Fruit fly (Drosophila melanogaster) whole organism, embryonic: ENCODE measurements around the gene alpha-PheRS.

Source experiments
- Aef1 ChIP-seq: fragments of 200-800 bp; sonication (Bioruptor generic); IDR thresholded peaks from 3 replicates; pipeline ENCODE4 v1.3.6; 2022; ENCODE audit warnings: missing biosample characterization, missing genetic modification characterization
- Blimp-1 ChIP-seq: fragments of 200-800 bp; sonication (Bioruptor generic); optimal IDR thresholded peaks from 3 replicates; lab custom pipeline; 2018; ENCODE audit warnings: missing biosample characterization, missing genetic modification characterization, mild to moderate bottlenecking, moderate library complexity, missing genetic modification reagents
- CG10565 ChIP-seq: fragments of 200-800 bp; sonication (Bioruptor generic); optimal IDR thresholded peaks from 3 replicates; lab custom pipeline; 2016; ENCODE audit warnings: missing biosample characterization, mild to moderate bottlenecking, missing genetic modification characterization
- CG11456 ChIP-seq: fragments of 200-800 bp; sonication (Bioruptor generic); IDR thresholded peaks from 3 replicates; pipeline ENCODE4 v1.3.6; 2022; ENCODE audit warnings: missing biosample characterization, missing genetic modification characterization
- CG12219 ChIP-seq: fragments of 200-800 bp; sonication (Bioruptor generic); optimal IDR thresholded peaks from 3 replicates; lab custom pipeline; 2018; ENCODE audit warnings: missing biosample characterization, mild to moderate bottlenecking, missing genetic modification characterization
- CG1233 ChIP-seq: fragments of 200-800 bp; sonication (Bioruptor generic); optimal IDR thresholded peaks from 4 replicates; lab custom pipeline; 2018; ENCODE audit warnings: missing biosample characterization, mild to moderate bottlenecking, missing genetic modification characterization
- CG12391 ChIP-seq: fragments of 200-800 bp; sonication (Bioruptor generic); optimal IDR thresholded peaks from 3 replicates; lab custom pipeline; 2018; ENCODE audit warnings: missing biosample characterization, mild to moderate bottlenecking, missing genetic modification characterization, moderate library complexity
- CG12769 ChIP-seq: fragments of 200-800 bp; sonication (Bioruptor generic); optimal IDR thresholded peaks from 2 replicates; lab custom pipeline; 2019; ENCODE audit warnings: missing biosample characterization, mild to moderate bottlenecking, missing genetic modification characterization, moderate library complexity
- CG13624 ChIP-seq: fragments of 200-800 bp; sonication (Bioruptor generic); optimal IDR thresholded peaks from 2 replicates; lab custom pipeline; 2016; ENCODE audit warnings: missing biosample characterization, missing genetic modification characterization
- CG16815 ChIP-seq: fragments of 200-800 bp; sonication (Bioruptor generic); optimal IDR thresholded peaks from 3 replicates; lab custom pipeline; 2017; ENCODE audit warnings: missing biosample characterization, mild to moderate bottlenecking, missing genetic modification characterization
- CG1832 ChIP-seq: fragments of 200-800 bp; sonication (Bioruptor generic); optimal IDR thresholded peaks from 2 replicates; lab custom pipeline; 2017; ENCODE audit warnings: missing biosample characterization, mild to moderate bottlenecking, missing genetic modification characterization, inconsistent platforms
- CG31388 ChIP-seq: fragments of 200-800 bp; sonication (Bioruptor generic); optimal IDR thresholded peaks from 2 replicates; lab custom pipeline; 2016; ENCODE audit warnings: missing biosample characterization, missing genetic modification characterization
- CG31441 ChIP-seq: fragments of 200-800 bp; sonication (Bioruptor generic); IDR thresholded peaks from 2 replicates; pipeline ENCODE4 v1.3.6; 2022; ENCODE audit warnings: missing biosample characterization, missing genetic modification characterization
- CG3163 ChIP-seq: fragments of 200-800 bp; sonication (Bioruptor generic); optimal IDR thresholded peaks from 3 replicates; lab custom pipeline; 2016; ENCODE audit warnings: missing biosample characterization, missing genetic modification characterization
- CG32772 ChIP-seq: fragments of 200-800 bp; sonication (Bioruptor generic); IDR thresholded peaks from 2 replicates; pipeline ENCODE4 v1.3.6; 2022; ENCODE audit warnings: missing biosample characterization, missing genetic modification characterization
- CG34422 ChIP-seq: fragments of 200-800 bp; sonication (Bioruptor generic); IDR thresholded peaks from 3 replicates; pipeline ENCODE4 v1.3.6; 2022; ENCODE audit warnings: missing biosample characterization, missing genetic modification characterization
- CG3838 ChIP-seq: fragments of 200-800 bp; sonication (Bioruptor generic); optimal IDR thresholded peaks from 3 replicates; lab custom pipeline; 2016; ENCODE audit warnings: missing biosample characterization, missing genetic modification characterization
- CG6175 ChIP-seq: fragments of 200-800 bp; sonication (Bioruptor generic); IDR thresholded peaks from 3 replicates; pipeline ENCODE4 v1.3.6; 2022; ENCODE audit warnings: missing biosample characterization, missing genetic modification characterization
- CG6254 ChIP-seq: fragments of 200-800 bp; sonication (Bioruptor generic); optimal IDR thresholded peaks from 3 replicates; lab custom pipeline; 2017; ENCODE audit warnings: mild to moderate bottlenecking, missing biosample characterization, missing genetic modification reagents, missing genetic modification characterization
- CG6791 ChIP-seq: fragments of 200-800 bp; sonication (Bioruptor generic); IDR thresholded peaks from 3 replicates; pipeline ENCODE4 v1.3.6; 2022; ENCODE audit warnings: missing biosample characterization, missing genetic modification characterization; ENCODE audit not compliant: partially characterized antibody
- CG8089 ChIP-seq: fragments of 200-800 bp; sonication (Bioruptor generic); optimal IDR thresholded peaks from 3 replicates; lab custom pipeline; 2016; ENCODE audit warnings: missing biosample characterization, missing genetic modification characterization
- CoRest ChIP-seq: fragments of 200-800 bp; sonication (Bioruptor generic); optimal IDR thresholded peaks from 3 replicates; lab custom pipeline; 2018; ENCODE audit warnings: missing biosample characterization, mild to moderate bottlenecking, missing genetic modification characterization, moderate library complexity
- Dad ChIP-seq: fragments of 200-800 bp; sonication (Bioruptor generic); optimal IDR thresholded peaks from 3 replicates; lab custom pipeline; 2016; ENCODE audit warnings: missing biosample characterization, missing genetic modification characterization
- Drgx ChIP-seq: fragments of 200-800 bp; sonication (Bioruptor generic); IDR thresholded peaks from 2 replicates; pipeline ENCODE4 v1.3.6; 2022; ENCODE audit warnings: missing biosample characterization, missing genetic modification characterization
- Eip74EF ChIP-seq, 2 experiments: fragments of 200-800 bp in 1 of 2; fragments of >200 bp in 1 of 2; sonication (Bioruptor generic) in 1 of 2; optimal IDR thresholded peaks; 2 replicates each; lab custom pipeline; 2017 to 2019; ENCODE audit warnings: missing biosample characterization in 2 of 2, missing genetic modification characterization in 2 of 2, mild to moderate bottlenecking in 1 of 2, moderate library complexity in 1 of 2
- HLH4C ChIP-seq: fragments of 200-800 bp; sonication (Bioruptor generic); IDR thresholded peaks from 3 replicates; pipeline ENCODE4 v1.3.6; 2022; ENCODE audit warnings: missing biosample characterization, missing genetic modification characterization; ENCODE audit not compliant: partially characterized antibody
- HmgD ChIP-seq: fragments of 200-800 bp; sonication (Bioruptor generic); optimal IDR thresholded peaks from 3 replicates; lab custom pipeline; 2016; ENCODE audit warnings: missing biosample characterization, missing genetic modification characterization
- Hr39 ChIP-seq: fragments of >200 bp; optimal IDR thresholded peaks from 2 replicates; lab custom pipeline; 2017
- Myb ChIP-seq: fragments of 200-800 bp; sonication (Bioruptor generic); optimal IDR thresholded peaks from 2 replicates; lab custom pipeline; 2016; ENCODE audit warnings: missing biosample characterization, missing genetic modification characterization
- Nf-YC ChIP-seq: fragments of 200-800 bp; optimal IDR thresholded peaks from 3 replicates; lab custom pipeline; 2019; ENCODE audit warnings: missing biosample characterization, mild to moderate bottlenecking, missing genetic modification characterization, moderate library complexity
- Opbp ChIP-seq: fragments of 200-800 bp; sonication (Bioruptor generic); IDR thresholded peaks from 3 replicates; pipeline ENCODE4 v1.3.6; 2022; ENCODE audit warnings: missing biosample characterization, missing genetic modification characterization; ENCODE audit not compliant: partially characterized antibody
- Pdp1 ChIP-seq, 2 experiments: fragments of 200-800 bp; sonication (Bioruptor generic); optimal IDR thresholded peaks; 3 replicates each; lab custom pipeline; 2016; ENCODE audit warnings: missing biosample characterization in 2 of 2, missing genetic modification characterization in 2 of 2, mild to moderate bottlenecking in 1 of 2, moderate library complexity in 1 of 2
- Rfx ChIP-seq: fragments of 200-800 bp; sonication (Bioruptor generic); IDR thresholded peaks from 2 replicates; pipeline ENCODE4 v1.3.6; 2022; ENCODE audit warnings: missing biosample characterization, missing genetic modification characterization
- Six4 ChIP-seq: fragments of 200-800 bp; sonication (Bioruptor generic); optimal IDR thresholded peaks from 2 replicates; lab custom pipeline; 2016; ENCODE audit warnings: missing biosample characterization, missing genetic modification characterization
- YL-1 ChIP-seq: fragments of 200-800 bp; sonication (Bioruptor generic); optimal IDR thresholded peaks from 3 replicates; lab custom pipeline; 2017; ENCODE audit warnings: missing biosample characterization, mild to moderate bottlenecking, missing genetic modification characterization
- ato ChIP-seq: fragments of 200-800 bp; sonication (Bioruptor generic); IDR thresholded peaks from 2 replicates; pipeline ENCODE4 v1.3.6; 2022; ENCODE audit warnings: missing biosample characterization, missing genetic modification characterization; ENCODE audit not compliant: partially characterized antibody
- ci ChIP-seq: fragments of 200-800 bp; sonication (Bioruptor generic); IDR thresholded peaks from 3 replicates; pipeline ENCODE4 v1.3.6; 2022; ENCODE audit warnings: missing biosample characterization, missing genetic modification characterization
- corto ChIP-seq: fragments of 200-800 bp; sonication (Bioruptor generic); optimal IDR thresholded peaks from 2 replicates; lab custom pipeline; 2016; ENCODE audit warnings: missing biosample characterization, mild to moderate bottlenecking, missing genetic modification characterization, moderate library complexity
- esg ChIP-seq: fragments of 200-800 bp; sonication (Bioruptor generic); conservative IDR thresholded peaks from 2 replicates; pipeline ENCODE4 v1.3.6; 2022; ENCODE audit warnings: missing biosample characterization, missing genetic modification characterization
- eyg ChIP-seq: fragments of 200-800 bp; sonication (Bioruptor generic); optimal IDR thresholded peaks from 3 replicates; lab custom pipeline; 2016; ENCODE audit warnings: missing biosample characterization, missing genetic modification characterization
- hkb ChIP-seq, 2 experiments: fragments of 200-800 bp in 1 of 2; fragments of >200 bp in 1 of 2; sonication (Bioruptor generic) in 1 of 2; IDR thresholded peaks in 1 of 2; optimal IDR thresholded peaks in 1 of 2; 2 replicates each; pipeline versions ENCODE4 v1.3.6 to Lab custom; 2017 to 2022; ENCODE audit warnings: missing biosample characterization in 1 of 2, missing genetic modification characterization in 1 of 2
- odd ChIP-seq: fragments of 200-800 bp; sonication (Bioruptor generic); optimal IDR thresholded peaks from 2 replicates; lab custom pipeline; 2017; ENCODE audit warnings: missing biosample characterization, mild to moderate bottlenecking, missing genetic modification characterization
- onecut ChIP-seq: fragments of 200-800 bp; sonication (Bioruptor generic); IDR thresholded peaks from 2 replicates; pipeline ENCODE4 v1.3.6; 2022; ENCODE audit warnings: missing biosample characterization, missing genetic modification characterization
- pros ChIP-seq: fragments of 200-800 bp; sonication (Bioruptor generic); optimal IDR thresholded peaks from 3 replicates; lab custom pipeline; 2019; ENCODE audit warnings: missing biosample characterization, mild to moderate bottlenecking, missing genetic modification characterization, moderate library complexity
- rib ChIP-seq: fragments of 200-800 bp; sonication (Bioruptor generic); IDR thresholded peaks from 2 replicates; pipeline ENCODE4 v1.3.6; 2022; ENCODE audit warnings: missing biosample characterization, missing genetic modification characterization
- run ChIP-seq: fragments of 200-800 bp; sonication (Bioruptor generic); optimal IDR thresholded peaks from 3 replicates; lab custom pipeline; 2018; ENCODE audit warnings: missing biosample characterization, mild to moderate bottlenecking, missing genetic modification characterization
- sens ChIP-seq: fragments of 200-800 bp; sonication (Bioruptor generic); peaks from one replicate; lab custom pipeline; 2016; ENCODE audit warnings: missing biosample characterization, missing genetic modification characterization
- vvl ChIP-seq: fragments of 200-800 bp; sonication (Bioruptor generic); IDR thresholded peaks from 2 replicates; pipeline ENCODE4 v1.3.6; 2022; ENCODE audit warnings: missing biosample characterization, missing genetic modification characterization
- zf30C ChIP-seq: fragments of 200-800 bp; sonication (Bioruptor generic); optimal IDR thresholded peaks from 3 replicates; lab custom pipeline; 2018; ENCODE audit warnings: missing biosample characterization, mild to moderate bottlenecking, missing genetic modification characterization

alpha-PheRS gene

dm6 chrX:8193017-8193556 is 47.7 kb upstream of the alpha-PheRS start (continued):
- TF ChIP-seq YL-1 (no peak), Blimp-1 (GFP tag; lab: Kevin White, UChicago) (peak; percentile 3), ato (GFP tag; lab: Robert Waterston, UW) (no peak), CG1233 (GFP tag; lab: Kevin White, UChicago) (no peak), onecut (GFP tag; lab: Robert Waterston, UW) (peak; percentile 48; the same call in 1 of the 2 replicates), Eip74EF (GFP tag; optimal IDR thresholded peaks at IDR 0.05; lab: Kevin White, UChicago) (peak in 1 of 2 experiments; percentile 29), eyg (GFP tag; lab: Kevin White, UChicago) (peak; percentile 8), CG6175 (peak; percentile 85; the same call in 2 of the 3 replicates), odd (GFP tag; lab: Kevin White, UChicago) (no peak), CG6254 (no peak), CG12219 (GFP tag; lab: Kevin White, UChicago) (no peak), Pdp1 (GFP tag; optimal IDR thresholded peaks at IDR 0.05; lab: Kevin White, UChicago) (peak in 1 of 2 experiments; percentile 19), Six4 (GFP tag; lab: Kevin White, UChicago) (no peak), pros (no peak), Myb (GFP tag; lab: Kevin White, UChicago) (peak; percentile 41), CG6791 (peak; percentile 41; the same call in 1 of the 3 replicates), hkb (optimal IDR thresholded peaks at IDR 0.05; lab: Kevin White, UChicago) (no peak), hkb (GFP tag; IDR thresholded peaks at IDR 0.05; lab: Robert Waterston, UW) (peak; percentile 48; the same call in 1 of the 2 replicates), CG31388 (GFP tag; lab: Kevin White, UChicago) (no peak), esg (GFP tag; lab: Robert Waterston, UW) (no peak), Hr39 (lab: Kevin White, UChicago) (no peak), HmgD (GFP tag; lab: Kevin White, UChicago) (peak; percentile 4), run (tag; lab: Kevin White, UChicago) (no peak), Nf-YC (tag; lab: Kevin White, UChicago) (peak; percentile 2), CG8089 (GFP tag; lab: Kevin White, UChicago) (no peak), HLH4C (peak; percentile 50), Drgx (GFP tag; lab: Robert Waterston, UW) (peak; percentile 27; the same call in 1 of the 2 replicates), CoRest (tag; lab: Kevin White, UChicago) (peak; percentile 7), CG3163 (GFP tag; lab: Kevin White, UChicago) (peak; percentile 90), ci (peak; percentile 73), CG34422 (GFP tag; lab: Robert Waterston, UW) (peak; percentile 58; the same call in 1 of the 3 replicates), CG11456 (GFP tag; lab: Robert Waterston, UW) (peak; percentile 70; the same call in 2 of the 3 replicates), CG12769 (tag; lab: Kevin White, UChicago) (peak; percentile 6), sens (GFP tag; lab: Kevin White, UChicago) (peak; percentile 71), zf30C (peak; percentile 62), CG1832 (peak; percentile 70), CG31441 (GFP tag; lab: Robert Waterston, UW) (no peak), vvl (GFP tag; lab: Robert Waterston, UW) (peak; percentile 51; the same call in 1 of the 2 replicates), Dad (no peak), Rfx (GFP tag; lab: Robert Waterston, UW) (peak; percentile 46), CG13624 (GFP tag; lab: Kevin White, UChicago) (peak; percentile 51), corto (GFP tag; lab: Kevin White, UChicago) (no peak), Opbp (GFP tag; lab: Robert Waterston, UW) (peak; percentile 44; the same call in 1 of the 3 replicates), CG3838 (GFP tag; lab: Kevin White, UChicago) (no peak), rib (GFP tag; lab: Robert Waterston, UW) (peak; percentile 45; the same call in 1 of the 2 replicates), CG12391 (no peak), CG10565 (GFP tag; lab: Kevin White, UChicago) (no peak), Aef1 (GFP tag; lab: Robert Waterston, UW) (peak; percentile 43; the same call in 2 of the 3 replicates), CG32772 (GFP tag; lab: Robert Waterston, UW) (0 out of 2 replicates have a peak, but pooled peaks have one; percentile 29), CG16815 (GFP tag; lab: Kevin White, UChicago) (no peak)
